Worm (Caenorhabditis elegans) whole organism, L2 larva: ENCODE results near the gene F07C3.2.

Experiments
- ZK546.5 ChIP-seq: sonication (generic microtip); optimal IDR thresholded peaks from 2 replicates; lab custom pipeline; 2017; ENCODE audit warnings: missing biosample characterization, missing genetic modification characterization
- aly-2 ChIP-seq: fragments of 150-350 bp; optimal IDR thresholded peaks from 2 replicates; lab custom pipeline; 2014; ENCODE audit warnings: missing biosample characterization, missing genetic modification characterization
- ama-1 ChIP-seq: fragments of 150-350 bp; optimal IDR thresholded peaks from 2 replicates; lab custom pipeline; 2018; ENCODE audit warnings: inconsistent platforms
- egl-27 ChIP-seq: sonication (generic microtip); optimal IDR thresholded peaks from 3 replicates; lab custom pipeline; 2017; ENCODE audit warnings: missing biosample characterization, missing genetic modification reagents, missing genetic modification characterization
- lin-11 ChIP-seq: fragments of 150-350 bp; sonication (generic microtip); optimal IDR thresholded peaks from 2 replicates; lab custom pipeline; 2014; ENCODE audit warnings: missing biosample characterization, missing genetic modification characterization, inconsistent platforms, mixed read lengths
- lin-13 ChIP-seq: fragments of 150-350 bp; optimal IDR thresholded peaks from 2 replicates; lab custom pipeline; 2014; ENCODE audit warnings: missing biosample characterization, missing genetic modification reagents, missing genetic modification characterization
- lin-39 ChIP-seq: fragments of 150-350 bp; optimal IDR thresholded peaks from 2 replicates; lab custom pipeline; 2014; ENCODE audit warnings: missing biosample characterization, missing genetic modification reagents, missing genetic modification characterization
- lsy-2 ChIP-seq, 2 experiments: fragments of 150-350 bp in 1 of 2; sonication (generic microtip) in 1 of 2; optimal IDR thresholded peaks; 2 replicates each; lab custom pipeline; 2014 to 2017; ENCODE audit warnings: missing biosample characterization in 2 of 2, missing genetic modification characterization in 2 of 2
- nhr-77 ChIP-seq: fragments of 150-350 bp; optimal IDR thresholded peaks from 2 replicates; lab custom pipeline; 2014; ENCODE audit warnings: missing biosample characterization, missing genetic modification characterization
- skn-1 ChIP-seq: sonication (generic microtip); optimal IDR thresholded peaks from 2 replicates; lab custom pipeline; 2017; ENCODE audit warnings: missing biosample characterization, missing genetic modification characterization
- sma-3 ChIP-seq: sonication (generic microtip); optimal IDR thresholded peaks from 2 replicates; lab custom pipeline; 2016; ENCODE audit warnings: missing genetic modification reagents, missing genetic modification characterization, missing compliant biosample characterization
- ztf-11 ChIP-seq: sonication (generic microtip); optimal IDR thresholded peaks from 2 replicates; lab custom pipeline; 2017; ENCODE audit warnings: missing biosample characterization, missing genetic modification characterization

ce11 chrV:9249932-9250331 lies 24.0 kb downstream of the F07C3.2 start, which contains the start of gene ptd-2:
- TF ChIP-seq nhr-77 (tag; lab: Kevin White, UChicago) (no peak), aly-2 (tag; lab: Kevin White, UChicago) (no peak), lin-39 (tag; lab: Kevin White, UChicago) (no peak), ama-1 (lab: Kevin White, UChicago) (no peak), skn-1 (no peak), ztf-11 (tag; lab: Kevin White, UChicago) (no peak), lin-13 (no peak), egl-27 (tag; lab: Kevin White, UChicago) (no peak), lin-11 (tag; lab: Kevin White, UChicago) (no peak), ZK546.5 (tag; lab: Kevin White, UChicago) (no peak), lsy-2 (tag; optimal IDR thresholded peaks at IDR 0.05; lab: Kevin White, UChicago) (no peak), sma-3 (no peak)
